Worm (Caenorhabditis elegans): ENCODE results near the gene C12D8.20.
A peak's percentile ranks its signal among the peaks of the same experiment; 100 is the strongest.

C12D8.20 gene

DNA sequence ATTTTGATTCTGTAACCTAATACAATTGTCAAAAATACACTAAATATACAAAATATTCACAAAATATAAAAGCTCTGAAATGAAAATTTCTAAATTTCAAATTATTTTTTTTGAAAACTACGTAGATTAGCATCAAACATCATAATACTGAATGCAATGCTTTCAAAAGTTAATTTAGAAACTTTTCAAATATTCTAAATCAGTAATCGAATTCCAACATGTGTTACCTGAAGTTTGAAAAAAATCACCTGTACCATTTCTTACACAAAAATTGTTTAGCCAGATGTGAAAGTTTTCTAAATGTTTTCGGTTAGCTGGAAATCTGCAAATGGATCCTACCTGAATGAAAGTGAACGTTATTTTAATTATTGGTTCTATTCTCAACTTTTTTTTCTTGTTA lies at the start of gene C12D8.20:
Gene C12D8.20 (plus strand): TSS at position 301 of the 400 bp plus-strand sequence.
- TF ChIP-seq ceh-31 (tag; optimal IDR thresholded peaks at IDR 0.05), result no peak
- TF ChIP-seq ceh-30 (tag; optimal IDR thresholded peaks at IDR 0.05), result no peak
- TF ChIP-seq gmeb-2 (tag; optimal IDR thresholded peaks at IDR 0.05), result no peak
- no peak for TF ChIP-seq F13H6.1 (tag; optimal IDR thresholded peaks at IDR 0.05)
- TF ChIP-seq eyg-1 (tag; optimal IDR thresholded peaks at IDR 0.05), result no peak
- no peak for TF ChIP-seq pha-2 (tag; optimal IDR thresholded peaks at IDR 0.05)
- TF ChIP-seq ttx-3 (tag; optimal IDR thresholded peaks at IDR 0.05), result no peak
- no peak for TF ChIP-seq madf-2 (tag; optimal IDR thresholded peaks at IDR 0.05)
- TF ChIP-seq pqm-1 (tag; optimal IDR thresholded peaks at IDR 0.05), result no peak
- no peak for TF ChIP-seq dve-1 (tag; optimal IDR thresholded peaks at IDR 0.05)
- TF ChIP-seq tbx-2 (tag; optimal IDR thresholded peaks at IDR 0.05), result no peak
- TF ChIP-seq hlh-30 (tag; optimal IDR thresholded peaks at IDR 0.05; ENCODE audit: insufficient read depth), result no peak
- no peak for TF ChIP-seq che-1 (tag; optimal IDR thresholded peaks at IDR 0.05)
- no peak for TF ChIP-seq pax-1 (tag; optimal IDR thresholded peaks at IDR 0.05)

DNA sequence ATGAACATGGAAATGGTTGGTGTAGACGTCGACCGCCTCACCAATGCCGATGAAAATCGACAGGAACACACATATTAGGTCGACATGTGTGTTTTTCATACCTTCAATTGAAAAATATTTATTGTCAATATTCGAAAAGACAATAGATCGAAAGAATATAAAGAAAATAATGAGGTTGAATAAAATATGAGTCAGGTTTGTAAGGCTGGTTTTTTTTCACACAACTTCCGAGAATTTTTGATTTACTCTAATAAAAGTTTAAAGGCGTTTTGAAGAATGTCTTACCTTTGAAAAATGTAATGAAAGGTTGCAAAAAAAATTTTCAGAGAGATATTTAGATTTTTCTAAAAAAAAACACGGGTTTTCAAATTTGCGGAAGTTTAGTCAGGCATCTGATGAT lies 48.5 kb upstream of the C12D8.20 start, which contains the start of gene egl-3:
Gene egl-3 (minus strand): TSS at position 101 of the 400 bp plus-strand sequence.
- no peak for TF ChIP-seq pax-1 (tag; optimal IDR thresholded peaks at IDR 0.05)
- TF ChIP-seq hlh-30 (tag; optimal IDR thresholded peaks at IDR 0.05; ENCODE audit: insufficient read depth), result no peak
- TF ChIP-seq nhr-11 (tag; optimal IDR thresholded peaks at IDR 0.05), result no peak
- no peak for TF ChIP-seq fkh-6 (tag; optimal IDR thresholded peaks at IDR 0.05)
- TF ChIP-seq hlh-6 (tag; optimal IDR thresholded peaks at IDR 0.05), result no peak
- TF ChIP-seq sdc-2 (tag; optimal IDR thresholded peaks at IDR 0.05), result no peak

DNA sequence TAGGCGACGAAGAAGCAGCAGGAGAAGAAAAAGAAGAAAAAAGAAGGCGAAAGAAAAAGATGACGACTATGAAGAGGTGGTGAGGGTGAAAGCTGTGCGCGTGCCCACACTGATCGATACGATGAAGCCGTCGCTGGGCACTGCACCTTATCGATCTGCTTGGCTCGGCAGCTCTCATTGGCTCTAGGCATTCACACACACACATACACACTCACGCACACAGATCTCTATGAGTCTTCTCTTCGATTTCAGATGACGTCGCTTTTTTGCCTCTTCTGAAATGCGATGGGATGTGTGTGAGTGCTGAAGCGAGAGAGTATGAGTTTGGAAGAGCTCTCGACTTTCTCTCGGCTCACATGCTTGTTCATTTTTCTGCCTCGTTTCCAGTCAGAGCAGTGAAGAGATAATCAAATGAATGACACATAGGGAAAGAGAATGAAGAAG lies 47.5 kb upstream of the C12D8.20 start:
- TF ChIP-seq pros-1 (tag; optimal IDR thresholded peaks at IDR 0.05), result no peak
- TF ChIP-seq eyg-1 (tag; optimal IDR thresholded peaks at IDR 0.05), result no peak
- no peak for TF ChIP-seq nhr-232 (tag; optimal IDR thresholded peaks at IDR 0.05)
- no peak for TF ChIP-seq dve-1 (tag; optimal IDR thresholded peaks at IDR 0.05)
- no peak for TF ChIP-seq Y22D7AL.16 (tag; optimal IDR thresholded peaks at IDR 0.05)
- TF ChIP-seq che-1 (tag; optimal IDR thresholded peaks at IDR 0.05), result no peak
- TF ChIP-seq lim-6 (tag; optimal IDR thresholded peaks at IDR 0.05), result no peak
- peak; percentile 37 for TF ChIP-seq tbx-2 (tag; optimal IDR thresholded peaks at IDR 0.05)
- TF ChIP-seq ahr-1 (tag; optimal IDR thresholded peaks at IDR 0.05), result no peak
- TF ChIP-seq ceh-2 (tag; optimal IDR thresholded peaks at IDR 0.05), result no peak
- TF ChIP-seq pha-4 (tag; optimal IDR thresholded peaks at IDR 0.05), result no peak
- TF ChIP-seq pat-9 (tag; optimal IDR thresholded peaks at IDR 0.05), result no peak
- no peak for TF ChIP-seq C08G9.2 (tag; optimal IDR thresholded peaks at IDR 0.05)
- no peak for TF ChIP-seq madf-2 (tag; optimal IDR thresholded peaks at IDR 0.05)
- TF ChIP-seq ceh-6 (GFP tag; optimal IDR thresholded peaks at IDR 0.05), result no peak
- TF ChIP-seq ceh-30 (tag; optimal IDR thresholded peaks at IDR 0.05), result no peak
- TF ChIP-seq zip-5 (tag; optimal IDR thresholded peaks at IDR 0.05), result no peak
- TF ChIP-seq pag-3 (tag; optimal IDR thresholded peaks at IDR 0.05; ENCODE audit: borderline replicate concordance), result no peak
- TF ChIP-seq fkh-10 (GFP tag; optimal IDR thresholded peaks at IDR 0.05), result no peak
- no peak for TF ChIP-seq ceh-24 (tag; optimal IDR thresholded peaks at IDR 0.05)
- TF ChIP-seq ceh-31 (tag; optimal IDR thresholded peaks at IDR 0.05), result peak; percentile 82
- no peak for TF ChIP-seq hlh-13 (GFP tag; optimal IDR thresholded peaks at IDR 0.05)
- no peak for TF ChIP-seq unc-3 (GFP tag; conservative IDR thresholded peaks at IDR 0.05)
- peak; percentile 32 for TF ChIP-seq unc-3 (tag; optimal IDR thresholded peaks at IDR 0.05)
- no peak for TF ChIP-seq ceh-9 (tag; optimal IDR thresholded peaks at IDR 0.05)
- no peak for TF ChIP-seq pqm-1 (tag; optimal IDR thresholded peaks at IDR 0.05)
- TF ChIP-seq sox-2 (GFP tag; IDR thresholded peaks at IDR 0.05), result no peak
- no peak for TF ChIP-seq unc-55 (GFP tag; optimal IDR thresholded peaks at IDR 0.05)
- TF ChIP-seq unc-42 (tag; optimal IDR thresholded peaks at IDR 0.05), result peak; percentile 96
- no peak for TF ChIP-seq syd-9 (tag; optimal IDR thresholded peaks at IDR 0.05)
- TF ChIP-seq fkh-6 (tag; optimal IDR thresholded peaks at IDR 0.05), result no peak
- TF ChIP-seq tbx-7 (tag; optimal IDR thresholded peaks at IDR 0.05), result no peak
- TF ChIP-seq fax-1 (tag; optimal IDR thresholded peaks at IDR 0.05), result no peak
- no peak for TF ChIP-seq gmeb-2 (tag; optimal IDR thresholded peaks at IDR 0.05)
- no peak for TF ChIP-seq nhr-11 (tag; optimal IDR thresholded peaks at IDR 0.05)
- TF ChIP-seq ztf-16 (tag; optimal IDR thresholded peaks at IDR 0.05), result no peak
- TF ChIP-seq ceh-14 (tag; optimal IDR thresholded peaks at IDR 0.05), result peak; percentile 83
- no peak for TF ChIP-seq pax-1 (tag; optimal IDR thresholded peaks at IDR 0.05)
- TF ChIP-seq ama-1 (optimal IDR thresholded peaks at IDR 0.05), result no peak
- TF ChIP-seq mec-3 (tag; optimal IDR thresholded peaks at IDR 0.05; ENCODE audit: borderline replicate concordance), result no peak
- TF ChIP-seq T23F11.4 (GFP tag; optimal IDR thresholded peaks at IDR 0.05), result no peak
- TF ChIP-seq lin-11 (tag; optimal IDR thresholded peaks at IDR 0.05), result no peak

Data from whole organism, late embryonic.